Worm (Caenorhabditis elegans): ENCODE results near the gene ZC262.4.

Gene ZC262.4

DNA sequence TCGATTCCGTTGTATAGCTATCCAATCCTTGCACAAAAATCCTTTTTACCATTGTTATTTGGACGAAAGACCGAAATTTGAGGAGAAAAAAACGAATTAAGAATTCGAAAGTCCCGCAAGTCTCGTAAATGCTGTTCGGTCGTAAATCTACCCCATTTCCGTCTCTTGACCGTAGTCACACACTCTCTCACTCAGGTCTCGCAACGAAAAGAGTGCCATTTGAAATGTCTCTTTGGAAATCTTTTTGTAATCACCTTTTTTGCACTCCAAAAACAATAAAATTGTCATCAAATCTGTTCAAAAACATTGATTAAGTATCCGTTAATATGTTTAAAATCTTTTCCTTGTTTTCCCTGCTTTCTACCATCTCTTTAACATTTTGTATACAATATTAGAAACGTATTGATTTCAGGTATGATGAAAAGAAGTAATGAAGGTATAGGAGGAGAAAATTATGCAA, 23.9 kb upstream of the ZC262.4 start, which contains the start of the genes R05D3.8 and rfp-1:
Gene R05D3.8 (minus strand): TSS at position 115 of the 460 bp plus-strand sequence.
Gene rfp-1 (plus strand): TSS at position 410 of the 460 bp plus-strand sequence.
- no peak for TF ChIP-seq nhr-237 (tag; optimal IDR thresholded peaks at IDR 0.05)
- TF ChIP-seq lin-39 (tag; optimal IDR thresholded peaks at IDR 0.05) = no peak
- TF ChIP-seq ztf-4 (tag; optimal IDR thresholded peaks at IDR 0.05) = no peak
- TF ChIP-seq mbf-1 (tag; optimal IDR thresholded peaks at IDR 0.05) = no peak
- peak; percentile 69 for TF ChIP-seq sma-3 (GFP tag; optimal IDR thresholded peaks at IDR 0.05)
- no peak for TF ChIP-seq alr-1 (tag; optimal IDR thresholded peaks at IDR 0.05)
- TF ChIP-seq ztf-1 (GFP tag; conservative IDR thresholded peaks at IDR 0.05) = no peak
- no peak for TF ChIP-seq peb-1 (tag; optimal IDR thresholded peaks at IDR 0.05)
- TF ChIP-seq nhr-77 (tag; optimal IDR thresholded peaks at IDR 0.05) = no peak
- no peak for TF ChIP-seq mdl-1 (tag; optimal IDR thresholded peaks at IDR 0.05)
- peak; percentile 34 for TF ChIP-seq nhr-6 (tag; optimal IDR thresholded peaks at IDR 0.05)
- no peak for TF ChIP-seq elt-3 (tag; optimal IDR thresholded peaks at IDR 0.05)
- TF ChIP-seq nhr-25 (tag; optimal IDR thresholded peaks at IDR 0.05) = peak; percentile 76
- no peak for TF ChIP-seq snpc-4 (tag; optimal IDR thresholded peaks at IDR 0.05)
- peak; percentile 72 for TF ChIP-seq fos-1 (tag; optimal IDR thresholded peaks at IDR 0.05)
- TF ChIP-seq sma-9 (GFP tag; optimal IDR thresholded peaks at IDR 0.05) = peak; percentile 74
- TF ChIP-seq sma-9 (tag; optimal IDR thresholded peaks at IDR 0.05) = no peak
- no peak for TF ChIP-seq nhr-23 (tag; optimal IDR thresholded peaks at IDR 0.05)
- peak; percentile 65 for TF ChIP-seq nhr-21 (tag; optimal IDR thresholded peaks at IDR 0.05)
- no peak for TF ChIP-seq nhr-11 (tag; optimal IDR thresholded peaks at IDR 0.05)
- TF ChIP-seq nhr-129 (tag; optimal IDR thresholded peaks at IDR 0.05) = peak; percentile 95
- no peak for TF ChIP-seq ceh-82 (tag; optimal IDR thresholded peaks at IDR 0.05)
- TF ChIP-seq ceh-16 (tag; optimal IDR thresholded peaks at IDR 0.05) = peak; percentile 34
- TF ChIP-seq unc-62 (GFP tag; optimal IDR thresholded peaks at IDR 0.05) = no peak
- peak; percentile 43 for TF ChIP-seq sem-4 (tag; optimal IDR thresholded peaks at IDR 0.05)
- peak; percentile 24 for TF ChIP-seq zag-1 (tag; optimal IDR thresholded peaks at IDR 0.05)
- no peak for TF ChIP-seq ztf-11 (tag; optimal IDR thresholded peaks at IDR 0.05)
- TF ChIP-seq unc-39 (tag; optimal IDR thresholded peaks at IDR 0.05) = no peak
- no peak for TF ChIP-seq nhr-12 (tag; optimal IDR thresholded peaks at IDR 0.05)
- no peak for TF ChIP-seq dmd-4 (tag; optimal IDR thresholded peaks at IDR 0.05)
- TF ChIP-seq lsy-2 (tag; optimal IDR thresholded peaks at IDR 0.05) = peak; percentile 97 to 99
- peak; percentile 63 for TF ChIP-seq mab-5 (tag; optimal IDR thresholded peaks at IDR 0.05)
- peak; percentile 63 for TF ChIP-seq lin-11 (tag; optimal IDR thresholded peaks at IDR 0.05)
- peak; percentile 92 for TF ChIP-seq unc-55 (GFP tag; optimal IDR thresholded peaks at IDR 0.05)
- TF ChIP-seq lin-13 (GFP tag; optimal IDR thresholded peaks at IDR 0.05) = peak; percentile 87
- peak; percentile 97 for TF ChIP-seq R02D3.7 (tag; optimal IDR thresholded peaks at IDR 0.05)
- TF ChIP-seq Y55F3AM.14 (GFP tag; optimal IDR thresholded peaks at IDR 0.05) = no peak
- TF ChIP-seq blmp-1 (tag; optimal IDR thresholded peaks at IDR 0.05; ENCODE audit: insufficient read depth) = no peak
- TF ChIP-seq F13H6.1 (tag; optimal IDR thresholded peaks at IDR 0.05) = peak; percentile 44
- peak; percentile 85 for TF ChIP-seq gmeb-1 (tag; optimal IDR thresholded peaks at IDR 0.05)
- peak; percentile 88 for TF ChIP-seq crh-2 (tag; optimal IDR thresholded peaks at IDR 0.05)
- TF ChIP-seq skn-1 (tag; optimal IDR thresholded peaks at IDR 0.05) = no peak
- TF ChIP-seq ZK546.5 (tag; optimal IDR thresholded peaks at IDR 0.05) = peak; percentile 44
- TF ChIP-seq egl-27 (tag; optimal IDR thresholded peaks at IDR 0.05) = peak; percentile 12
- peak; percentile 89 for TF ChIP-seq C34F6.9 (tag; optimal IDR thresholded peaks at IDR 0.05)
- TF ChIP-seq ama-1 (optimal IDR thresholded peaks at IDR 0.05) = peak; percentile 67
- no peak for TF ChIP-seq nhr-10 (tag; optimal IDR thresholded peaks at IDR 0.05)

DNA sequence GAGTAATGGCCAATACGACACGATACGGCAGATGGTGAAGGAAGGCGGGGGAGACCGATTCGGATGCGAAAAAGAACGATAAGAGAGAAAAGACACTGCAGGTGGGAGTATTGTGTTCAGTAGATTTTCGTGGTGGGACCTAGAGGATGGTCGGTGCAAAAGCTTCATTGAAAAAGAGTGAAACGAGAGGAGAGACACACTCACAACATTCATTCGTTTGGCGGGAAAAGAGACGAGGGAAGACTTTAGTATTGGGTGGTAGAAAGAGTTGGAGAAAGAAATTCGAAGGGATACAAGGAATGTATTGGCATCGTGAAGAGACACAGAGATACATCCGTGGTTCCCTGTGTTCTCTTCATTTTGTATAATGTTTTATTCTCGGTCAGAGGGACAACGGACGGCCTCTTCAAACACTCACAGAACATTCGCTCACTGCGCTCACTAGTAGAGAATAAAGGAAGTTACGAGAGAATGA, 22.1 kb upstream of the ZC262.4 start:
- TF ChIP-seq nhr-6 (tag; optimal IDR thresholded peaks at IDR 0.05) (peak; percentile 85), crh-2 (tag; optimal IDR thresholded peaks at IDR 0.05) (peak; percentile 91), F13H6.1 (tag; optimal IDR thresholded peaks at IDR 0.05) (peak; percentile 85), nhr-129 (tag; optimal IDR thresholded peaks at IDR 0.05) (peak; percentile 92), ztf-11 (tag; optimal IDR thresholded peaks at IDR 0.05) (no peak), C34F6.9 (tag; optimal IDR thresholded peaks at IDR 0.05) (peak; percentile 94), lin-11 (tag; optimal IDR thresholded peaks at IDR 0.05) (peak; percentile 28), sma-9 (GFP tag; optimal IDR thresholded peaks at IDR 0.05) (peak; percentile 75), sma-9 (tag; optimal IDR thresholded peaks at IDR 0.05) (no peak), nhr-21 (tag; optimal IDR thresholded peaks at IDR 0.05) (peak; percentile 56), peb-1 (tag; optimal IDR thresholded peaks at IDR 0.05) (no peak), mbf-1 (tag; optimal IDR thresholded peaks at IDR 0.05) (no peak), zag-1 (tag; optimal IDR thresholded peaks at IDR 0.05) (peak; percentile 51), ztf-4 (tag; optimal IDR thresholded peaks at IDR 0.05) (peak; percentile 75), mab-5 (tag; optimal IDR thresholded peaks at IDR 0.05) (peak; percentile 44), nhr-237 (tag; optimal IDR thresholded peaks at IDR 0.05) (no peak), lin-13 (GFP tag; optimal IDR thresholded peaks at IDR 0.05) (peak; percentile 71), unc-55 (GFP tag; optimal IDR thresholded peaks at IDR 0.05) (peak; percentile 91), gmeb-1 (tag; optimal IDR thresholded peaks at IDR 0.05) (peak; percentile 31), dmd-4 (tag; optimal IDR thresholded peaks at IDR 0.05) (peak; percentile 25), blmp-1 (tag; optimal IDR thresholded peaks at IDR 0.05; ENCODE audit: insufficient read depth) (peak; percentile 48), lin-39 (tag; optimal IDR thresholded peaks at IDR 0.05) (no peak), mdl-1 (tag; optimal IDR thresholded peaks at IDR 0.05) (peak in 1 of 2 experiments; percentile 57), nhr-23 (tag; optimal IDR thresholded peaks at IDR 0.05) (no peak), lsy-2 (tag; optimal IDR thresholded peaks at IDR 0.05) (peak; percentile 70 to 91), nhr-25 (tag; optimal IDR thresholded peaks at IDR 0.05) (peak; percentile 67), fos-1 (tag; optimal IDR thresholded peaks at IDR 0.05) (peak; percentile 62), sma-3 (GFP tag; optimal IDR thresholded peaks at IDR 0.05) (peak; percentile 66), snpc-4 (tag; optimal IDR thresholded peaks at IDR 0.05) (peak; percentile 70), sem-4 (tag; optimal IDR thresholded peaks at IDR 0.05) (peak; percentile 91), skn-1 (tag; optimal IDR thresholded peaks at IDR 0.05) (peak; percentile 1)

All from whole organism, L2 larva.